Fruit fly (Drosophila melanogaster): Measurements from ENCODE around the gene CG33784.

Gene CG33784

dm6 chr3R:10095052-10095451 is 27.3 kb downstream of the CG33784 start:
- TF ChIP-seq Mnt (GFP tag; optimal IDR thresholded peaks at IDR 0.05) (no peak), kay (GFP tag; ENCODE audit: borderline replicate concordance) (peak; percentile 65), pad (GFP tag; optimal IDR thresholded peaks at IDR 0.05) (peak; percentile 4)

- TF ChIP-seq Crg-1 (GFP tag; optimal IDR thresholded peaks at IDR 0.05) (no peak), kay (GFP tag; ENCODE audit: borderline replicate concordance) (peak; percentile 90)
Observed at dm6 chr3R:10095765-10096164, 28.1 kb downstream of the CG33784 start.

dm6 chr3R:10097531-10098295 is 30.0 kb downstream of the CG33784 start:
- no peak for TF ChIP-seq Hr96 (GFP tag; optimal IDR thresholded peaks at IDR 0.05)
- TF ChIP-seq CG33017 (tag; optimal IDR thresholded peaks at IDR 0.05), result peak; percentile 3
- TF ChIP-seq CG11617 (GFP tag; optimal IDR thresholded peaks at IDR 0.05), result no peak
- TF ChIP-seq pad (GFP tag; optimal IDR thresholded peaks at IDR 0.05), result no peak
- TF ChIP-seq CG1620 (GFP tag; optimal IDR thresholded peaks at IDR 0.05), result no peak
- peak; percentile 26 for TF ChIP-seq CG7045 (GFP tag; optimal IDR thresholded peaks at IDR 0.05)
- peak; percentile 35 for TF ChIP-seq Mnt (GFP tag; optimal IDR thresholded peaks at IDR 0.05)
- peak; percentile 70 for TF ChIP-seq cic (GFP tag; optimal IDR thresholded peaks at IDR 0.05)

- TF ChIP-seq CG7045 (GFP tag; optimal IDR thresholded peaks at IDR 0.05), result no peak
- TF ChIP-seq ovo (GFP tag; optimal IDR thresholded peaks at IDR 0.05), result no peak
Observed at dm6 chr3R:10098296-10098675, 30.6 kb downstream of the CG33784 start.

dm6 chr3R:10099401-10099848 is 31.7 kb downstream of the CG33784 start:
- TF ChIP-seq cic (GFP tag; optimal IDR thresholded peaks at IDR 0.05) (peak; percentile 30), tj (GFP tag; optimal IDR thresholded peaks at IDR 0.05) (no peak), CG7101 (tag; optimal IDR thresholded peaks at IDR 0.05) (no peak), cnc (optimal IDR thresholded peaks at IDR 0.05) (no peak), kay (GFP tag; ENCODE audit: borderline replicate concordance) (peak; percentile 24), CG12768 (GFP tag; optimal IDR thresholded peaks at IDR 0.05) (peak; percentile 71), Clk (GFP tag; optimal IDR thresholded peaks at IDR 0.05) (no peak), CG5204 (GFP tag; optimal IDR thresholded peaks at IDR 0.05) (no peak), toe (GFP tag; optimal IDR thresholded peaks at IDR 0.05) (no peak), CG11617 (GFP tag; optimal IDR thresholded peaks at IDR 0.05) (no peak), CG14711 (tag; optimal IDR thresholded peaks at IDR 0.05) (no peak), bab1 (GFP tag; optimal IDR thresholded peaks at IDR 0.05) (no peak), Crg-1 (GFP tag; optimal IDR thresholded peaks at IDR 0.05) (no peak), Mnt (GFP tag; optimal IDR thresholded peaks at IDR 0.05) (peak; percentile 19), Hr96 (GFP tag; optimal IDR thresholded peaks at IDR 0.05) (no peak), CG33017 (tag; optimal IDR thresholded peaks at IDR 0.05) (no peak), pad (GFP tag; optimal IDR thresholded peaks at IDR 0.05) (no peak), CG7045 (GFP tag; optimal IDR thresholded peaks at IDR 0.05) (no peak), ovo (GFP tag; optimal IDR thresholded peaks at IDR 0.05) (no peak), CG1620 (GFP tag; optimal IDR thresholded peaks at IDR 0.05) (no peak)

- TF ChIP-seq CG12768 (GFP tag; optimal IDR thresholded peaks at IDR 0.05) (no peak), CG7101 (tag; optimal IDR thresholded peaks at IDR 0.05) (no peak), CG14711 (tag; optimal IDR thresholded peaks at IDR 0.05) (peak; percentile 0), Hr96 (GFP tag; optimal IDR thresholded peaks at IDR 0.05) (no peak), CG11617 (GFP tag; optimal IDR thresholded peaks at IDR 0.05) (no peak), bab1 (GFP tag; optimal IDR thresholded peaks at IDR 0.05) (peak; percentile 73), pad (GFP tag; optimal IDR thresholded peaks at IDR 0.05) (peak; percentile 47), kay (GFP tag; ENCODE audit: borderline replicate concordance) (peak; percentile 53), toe (GFP tag; optimal IDR thresholded peaks at IDR 0.05) (no peak), ovo (GFP tag; optimal IDR thresholded peaks at IDR 0.05) (no peak), Clk (GFP tag; optimal IDR thresholded peaks at IDR 0.05) (peak; percentile 16), CG1620 (GFP tag; optimal IDR thresholded peaks at IDR 0.05) (no peak), CG5204 (GFP tag; optimal IDR thresholded peaks at IDR 0.05) (no peak), Crg-1 (GFP tag; optimal IDR thresholded peaks at IDR 0.05) (no peak), Mnt (GFP tag; optimal IDR thresholded peaks at IDR 0.05) (no peak), cnc (optimal IDR thresholded peaks at IDR 0.05) (no peak), cic (GFP tag; optimal IDR thresholded peaks at IDR 0.05) (no peak), CG33017 (tag; optimal IDR thresholded peaks at IDR 0.05) (no peak), CG7045 (GFP tag; optimal IDR thresholded peaks at IDR 0.05) (no peak), tj (GFP tag; optimal IDR thresholded peaks at IDR 0.05) (peak; percentile 11)
Observed at dm6 chr3R:10100498-10101196, 32.9 kb downstream of the CG33784 start.

dm6 chr3R:10106796-10107195 is 39.1 kb downstream of the CG33784 start:
- TF ChIP-seq CG33017 (tag; optimal IDR thresholded peaks at IDR 0.05) (no peak), CG1620 (GFP tag; optimal IDR thresholded peaks at IDR 0.05) (no peak), CG5204 (GFP tag; optimal IDR thresholded peaks at IDR 0.05) (no peak), CG14711 (tag; optimal IDR thresholded peaks at IDR 0.05) (no peak), Crg-1 (GFP tag; optimal IDR thresholded peaks at IDR 0.05) (no peak), ovo (GFP tag; optimal IDR thresholded peaks at IDR 0.05) (no peak), Mnt (GFP tag; optimal IDR thresholded peaks at IDR 0.05) (no peak), bab1 (GFP tag; optimal IDR thresholded peaks at IDR 0.05) (no peak)
